Worm (Caenorhabditis elegans) whole organism, late embryonic: ENCODE results near the gene mdt-4.

Experiments used
- K02D7.2 ChIP-seq: sonication (generic microtip); optimal IDR thresholded peaks from 2 replicates; lab custom pipeline; 2017; ENCODE audit warnings: mild to moderate bottlenecking, missing genetic modification characterization, missing compliant biosample characterization
- K09A11.1 ChIP-seq: sonication (generic microtip); optimal IDR thresholded peaks from 2 replicates; lab custom pipeline; 2017; ENCODE audit warnings: antibody characterized with exemption, mild to moderate bottlenecking, missing genetic modification characterization, missing compliant biosample characterization; ENCODE audit not compliant: insufficient read depth
- ama-1 ChIP-seq: fragments of 150-350 bp; optimal IDR thresholded peaks from 2 replicates; lab custom pipeline; 2014
- ceh-34 ChIP-seq: sonication (generic microtip); optimal IDR thresholded peaks from 2 replicates; lab custom pipeline; 2016; ENCODE audit warnings: mild to moderate bottlenecking, missing genetic modification characterization, missing compliant biosample characterization
- che-1 ChIP-seq: sonication (generic microtip); optimal IDR thresholded peaks from 2 replicates; lab custom pipeline; 2016; ENCODE audit warnings: mild to moderate bottlenecking, missing genetic modification characterization, missing compliant biosample characterization
- fkh-10 ChIP-seq: fragments of 150-350 bp; optimal IDR thresholded peaks from 2 replicates; lab custom pipeline; 2014; ENCODE audit warnings: missing biosample characterization, missing genetic modification reagents, missing genetic modification characterization
- nhr-11 ChIP-seq: fragments of 150-350 bp; optimal IDR thresholded peaks from 2 replicates; lab custom pipeline; 2014; ENCODE audit warnings: missing biosample characterization, missing genetic modification characterization
- pha-4 ChIP-seq: fragments of 150-350 bp; optimal IDR thresholded peaks from 2 replicates; lab custom pipeline; 2018; ENCODE audit warnings: missing biosample characterization, missing genetic modification reagents, missing genetic modification characterization
- ttx-3 ChIP-seq: sonication (generic microtip); optimal IDR thresholded peaks from 2 replicates; lab custom pipeline; 2016; ENCODE audit warnings: missing genetic modification reagents, missing genetic modification characterization, missing compliant biosample characterization
- unc-55 ChIP-seq: sonication (generic microtip); optimal IDR thresholded peaks from 2 replicates; lab custom pipeline; 2017; ENCODE audit warnings: missing biosample characterization, missing genetic modification reagents, missing genetic modification characterization

DNA sequence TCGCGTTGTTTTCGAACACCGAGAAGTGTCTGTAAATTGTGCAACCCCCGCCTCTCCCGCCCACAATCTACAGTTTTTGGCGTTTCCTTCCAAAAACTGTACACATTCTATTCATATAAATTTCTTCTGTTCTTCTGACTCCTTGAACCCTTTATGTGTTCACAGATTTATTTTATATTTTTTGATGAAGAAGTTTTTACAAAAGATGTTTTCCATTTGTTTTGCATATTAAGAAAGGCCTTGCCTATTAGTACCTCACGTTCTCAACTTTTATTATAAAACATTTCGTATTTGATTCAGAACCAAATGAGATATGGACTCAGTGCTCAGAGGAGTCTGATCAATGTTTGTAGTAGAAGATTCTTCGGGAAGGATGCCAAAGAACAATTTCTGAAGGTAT lies 9.5 kb upstream of the mdt-4 start, which contains the start of gene ndx-3:
- no peak for TF ChIP-seq K09A11.1 (tag; lab: Kevin White, UChicago)
- TF ChIP-seq ama-1 (lab: Kevin White, UChicago) = no peak
- no peak for TF ChIP-seq ceh-34
- TF ChIP-seq unc-55 (GFP tag; lab: Kevin White, UChicago) = no peak
- TF ChIP-seq pha-4 (tag; lab: Kevin White, UChicago) = no peak
- no peak for TF ChIP-seq ttx-3 (tag; lab: Kevin White, UChicago)
- no peak for TF ChIP-seq che-1 (tag; lab: Kevin White, UChicago)
- no peak for TF ChIP-seq nhr-11
- no peak for TF ChIP-seq K02D7.2
- TF ChIP-seq fkh-10 (GFP tag; lab: Kevin White, UChicago) = no peak
